In genomic region chrIII:2786740-2787139, ce11 we compare ENCODE assay signal across 3 worm cellular contexts.
TF ChIP-seq lines count a peak whose summit lies in the region.

Gene nduc-2 (plus strand): TSS chrIII:2786852.

TF ChIP-seq in whole organism, L1 larva, 84 proteins besides CTCF, POLR2A, EP300 and RAD21 (continued from another document):
- peak; percentile 3 for TF ChIP-seq pax-3 (tag; optimal IDR thresholded peaks at IDR 0.05; lab: Kevin White, UChicago)
- TF ChIP-seq unc-30 (tag; optimal IDR thresholded peaks at IDR 0.05; lab: Kevin White, UChicago) = no peak
- no peak for TF ChIP-seq egl-27 (tag; optimal IDR thresholded peaks at IDR 0.05; lab: Kevin White, UChicago)

TF ChIP-seq in whole organism, L4 larva, 104 proteins besides CTCF, POLR2A, EP300 and RAD21 (continued from another document):
- peak; percentile 41 for TF ChIP-seq ama-1 (optimal IDR thresholded peaks at IDR 0.05; lab: Kevin White, UChicago)
- 0 out of 2 replicates have a peak, but pooled peaks have one; percentile 7 for TF ChIP-seq lin-1 (GFP tag; IDR thresholded peaks at IDR 0.05; lab: Robert Waterston, UW)

TF ChIP-seq in whole organism, young adult, 124 proteins besides CTCF, POLR2A, EP300 and RAD21 (continued from another document):
- TF ChIP-seq Y95B8A.8 (GFP tag; IDR thresholded peaks at IDR 0.05; lab: Robert Waterston, UW) = no peak
- TF ChIP-seq hmg-1.2 (GFP tag; IDR thresholded peaks at IDR 0.05; lab: Robert Waterston, UW) = peak; percentile 13; the same call in 1 of the 2 replicates
- no peak for TF ChIP-seq rpc-1 (optimal IDR thresholded peaks at IDR 0.05; lab: Kevin White, UChicago)
- TF ChIP-seq rpc-1 (tag; optimal IDR thresholded peaks at IDR 0.05; lab: Kevin White, UChicago) = no peak
- peak; percentile 26 for TF ChIP-seq ama-1 (optimal IDR thresholded peaks at IDR 0.05; lab: Kevin White, UChicago)
- no peak for TF ChIP-seq ama-1 (GFP tag; optimal IDR thresholded peaks at IDR 0.05; lab: Kevin White, UChicago)
- peak; percentile 62 for TF ChIP-seq madf-6 (GFP tag; IDR thresholded peaks at IDR 0.05; lab: Robert Waterston, UW)
- no peak for TF ChIP-seq T26A5.8 (tag; optimal IDR thresholded peaks at IDR 0.05; lab: Kevin White, UChicago)
- TF ChIP-seq ceh-100 (GFP tag; IDR thresholded peaks at IDR 0.05; lab: Robert Waterston, UW) = 0 out of 2 replicates have a peak, but pooled peaks have one; percentile 24
- TF ChIP-seq lin-40 (tag; optimal IDR thresholded peaks at IDR 0.05; lab: Kevin White, UChicago) = no peak
- peak; percentile 3 for TF ChIP-seq tbp1 (GFP tag; optimal IDR thresholded peaks at IDR 0.05; lab: Kevin White, UChicago)
- TF ChIP-seq nfya-1 (tag; optimal IDR thresholded peaks at IDR 0.05; lab: Kevin White, UChicago; ENCODE audit: borderline replicate concordance, insufficient read depth) = no peak
- no peak for TF ChIP-seq atf-7 (tag; optimal IDR thresholded peaks at IDR 0.05; lab: Kevin White, UChicago)
- TF ChIP-seq D2030.7 (GFP tag; IDR thresholded peaks at IDR 0.05; lab: Robert Waterston, UW) = 0 out of 2 replicates have a peak, but pooled peaks have one; percentile 10
- TF ChIP-seq nhr-179 (tag; optimal IDR thresholded peaks at IDR 0.05; lab: Kevin White, UChicago) = no peak
- TF ChIP-seq snpc-1.1 (tag; optimal IDR thresholded peaks at IDR 0.05; lab: Kevin White, UChicago; ENCODE audit: insufficient read depth) = no peak
- TF ChIP-seq F23B12.7 (tag; optimal IDR thresholded peaks at IDR 0.05; lab: Kevin White, UChicago; ENCODE audit: insufficient read depth) = no peak
- no peak for TF ChIP-seq snpc-1.3 (tag; optimal IDR thresholded peaks at IDR 0.05; lab: Kevin White, UChicago; ENCODE audit: insufficient read depth)
- TF ChIP-seq ceh-91 (GFP tag; IDR thresholded peaks at IDR 0.05; lab: Robert Waterston, UW) = no peak
- TF ChIP-seq ceh-40 (GFP tag; IDR thresholded peaks at IDR 0.05; lab: Robert Waterston, UW) = no peak
- peak; percentile 13 for TF ChIP-seq F52B5.7 (tag; optimal IDR thresholded peaks at IDR 0.05; lab: Kevin White, UChicago)
- TF ChIP-seq cebp-2 (GFP tag; IDR thresholded peaks at IDR 0.05; lab: Robert Waterston, UW) = no peak
- peak; percentile 43; the same call in 1 of the 2 replicates for TF ChIP-seq ekl-4 (GFP tag; IDR thresholded peaks at IDR 0.05; lab: Robert Waterston, UW)
- TF ChIP-seq F57C9.4 (tag; optimal IDR thresholded peaks at IDR 0.05; lab: Kevin White, UChicago) = no peak
- TF ChIP-seq zfh-2 (GFP tag; conservative IDR thresholded peaks at IDR 0.05; lab: Robert Waterston, UW) = peak; percentile 64
- no peak for TF ChIP-seq lir-1 (GFP tag; conservative IDR thresholded peaks at IDR 0.05; lab: Robert Waterston, UW)
TF ChIP-seq in whole organism, young adult: peak in this region for 26.
